Fruit fly (Drosophila melanogaster): ENCODE results near the gene CG3842.
A peak's percentile ranks its signal among the peaks of the same experiment; 100 is the strongest.

CG3842 gene

dm6 chrX:6334945-6335344 is 2.6 kb upstream of the CG3842 start:
- TF ChIP-seq gsb (GFP tag; IDR thresholded peaks at IDR 0.05) (no peak), crol (GFP tag; IDR thresholded peaks at IDR 0.05) (peak; percentile 64), MBD-R2 (GFP tag; IDR thresholded peaks at IDR 0.05) (no peak), pnt (GFP tag; optimal IDR thresholded peaks at IDR 0.05) (no peak), CG1647 (GFP tag; optimal IDR thresholded peaks at IDR 0.05) (no peak), CG1024 (GFP tag; IDR thresholded peaks at IDR 0.05) (no peak), NFAT (GFP tag; IDR thresholded peaks at IDR 0.05) (0 out of 2 replicates have a peak, but pooled peaks have one; percentile 5), chinmo (GFP tag; IDR thresholded peaks at IDR 0.05; ENCODE audit: partially characterized antibody) (peak; percentile 58; the same call in 1 of the 4 replicates), Sin3A (optimal IDR thresholded peaks at IDR 0.05) (no peak), CG18619 (GFP tag; optimal IDR thresholded peaks at IDR 0.05) (no peak)

- peak; percentile 15 for TF ChIP-seq CG6254 (GFP tag; optimal IDR thresholded peaks at IDR 0.05)
- peak; percentile 17 for TF ChIP-seq org-1 (GFP tag; optimal IDR thresholded peaks at IDR 0.05)
- no peak for TF ChIP-seq Kr (GFP tag; optimal IDR thresholded peaks at IDR 0.05)
- peak; percentile 25 for TF ChIP-seq pho (GFP tag; optimal IDR thresholded peaks at IDR 0.05)
- TF ChIP-seq zfh1 (GFP tag; IDR thresholded peaks at IDR 0.05): 0 out of 3 replicates have a peak, but pooled peaks have one; percentile 30
- 0 out of 2 replicates have a peak, but pooled peaks have one; percentile 38 for TF ChIP-seq CG14014 (GFP tag; IDR thresholded peaks at IDR 0.05)
- TF ChIP-seq Trl (optimal IDR thresholded peaks at IDR 0.05): peak; percentile 50 to 72
- TF ChIP-seq Trl (GFP tag; optimal IDR thresholded peaks at IDR 0.05): no peak
- peak; percentile 27 for TF ChIP-seq Hand (GFP tag; optimal IDR thresholded peaks at IDR 0.05)
- no peak for TF ChIP-seq da (GFP tag; optimal IDR thresholded peaks at IDR 0.05)
- peak in 1 of 2 experiments; percentile 9 for TF ChIP-seq Hr78 (GFP tag; optimal IDR thresholded peaks at IDR 0.05)
- TF ChIP-seq Pdp1 (GFP tag; optimal IDR thresholded peaks at IDR 0.05): peak; percentile 8 to 43
- no peak for TF ChIP-seq pan (optimal IDR thresholded peaks at IDR 0.05)
- TF ChIP-seq pan (GFP tag; optimal IDR thresholded peaks at IDR 0.05 in 1 of 2, IDR thresholded peaks at IDR 0.05 in 1 of 2): peak in 1 of 2 experiments; percentile 31
- TF ChIP-seq eve (GFP tag; optimal IDR thresholded peaks at IDR 0.05): peak in 1 of 2 experiments; percentile 66
- peak; percentile 54 for TF ChIP-seq CG7556 (GFP tag; optimal IDR thresholded peaks at IDR 0.05)
- TF ChIP-seq CG7839 (tag; optimal IDR thresholded peaks at IDR 0.05): peak; percentile 39
- TF ChIP-seq row (GFP tag; IDR thresholded peaks at IDR 0.05): peak; percentile 40; the same call in 1 of the 3 replicates
- TF ChIP-seq grau (tag; optimal IDR thresholded peaks at IDR 0.05): peak; percentile 4
- TF ChIP-seq lilli (GFP tag; optimal IDR thresholded peaks at IDR 0.05): peak; percentile 2
- peak; percentile 51 for TF ChIP-seq Rfx (GFP tag; IDR thresholded peaks at IDR 0.05)
- TF ChIP-seq CG10959 (GFP tag; IDR thresholded peaks at IDR 0.05): no peak
- TF ChIP-seq MBD-R2 (GFP tag; IDR thresholded peaks at IDR 0.05): no peak
- TF ChIP-seq sisA (GFP tag; IDR thresholded peaks at IDR 0.05): peak; percentile 42; the same call in 1 of the 2 replicates
- TF ChIP-seq nom (GFP tag; optimal IDR thresholded peaks at IDR 0.05): peak; percentile 16
- TF ChIP-seq dmrt99B (tag; optimal IDR thresholded peaks at IDR 0.05): peak; percentile 32
- peak; percentile 1 for TF ChIP-seq CG8944 (GFP tag; optimal IDR thresholded peaks at IDR 0.05)
- no peak for TF ChIP-seq Dip3 (GFP tag; optimal IDR thresholded peaks at IDR 0.05)
- 0 out of 3 replicates have a peak, but pooled peaks have one; percentile 30 for TF ChIP-seq tgo (GFP tag; IDR thresholded peaks at IDR 0.05)
- TF ChIP-seq CG11456 (GFP tag; IDR thresholded peaks at IDR 0.05): 0 out of 3 replicates have a peak, but pooled peaks have one; percentile 39
- no peak for TF ChIP-seq Dp (GFP tag; optimal IDR thresholded peaks at IDR 0.05)
- peak; percentile 27 for TF ChIP-seq CG13775 (GFP tag; optimal IDR thresholded peaks at IDR 0.05)
- TF ChIP-seq unpg (GFP tag; optimal IDR thresholded peaks at IDR 0.05): peak; percentile 0
- peak; percentile 35 for TF ChIP-seq Sox102F (GFP tag; optimal IDR thresholded peaks at IDR 0.05)
- TF ChIP-seq gcm2 (GFP tag; optimal IDR thresholded peaks at IDR 0.05): no peak
- TF ChIP-seq HHEX (GFP tag; optimal IDR thresholded peaks at IDR 0.05): peak; percentile 29
- TF ChIP-seq Gug (GFP tag; IDR thresholded peaks at IDR 0.05): peak; percentile 56; the same call in 2 of the 4 replicates
- no peak for TF ChIP-seq CG9609 (GFP tag; optimal IDR thresholded peaks at IDR 0.05)
- no peak for TF ChIP-seq kah (GFP tag; optimal IDR thresholded peaks at IDR 0.05)
Observed at dm6 chrX:6338738-6339614, 1.4 kb downstream of the CG3842 start.

Measured in whole organism, embryonic.